Worm (Caenorhabditis elegans) whole organism, L2 larva: Measurements from ENCODE around the gene dpy-31.

Source experiments
- aly-2 ChIP-seq: fragments of 150-350 bp; optimal IDR thresholded peaks from 2 replicates; lab custom pipeline; 2014; ENCODE audit warnings: missing biosample characterization, missing genetic modification characterization
- ceh-16 ChIP-seq: fragments of 150-350 bp; optimal IDR thresholded peaks from 2 replicates; lab custom pipeline; 2014; ENCODE audit warnings: missing biosample characterization, missing genetic modification characterization
- elt-3 ChIP-seq: sonication (generic microtip); optimal IDR thresholded peaks from 2 replicates; lab custom pipeline; 2017; ENCODE audit warnings: missing biosample characterization, missing genetic modification characterization
- fos-1 ChIP-seq: fragments of 150-350 bp; optimal IDR thresholded peaks from 2 replicates; lab custom pipeline; 2014; ENCODE audit warnings: missing biosample characterization, missing genetic modification characterization
- lin-13 ChIP-seq: fragments of 150-350 bp; optimal IDR thresholded peaks from 2 replicates; lab custom pipeline; 2014; ENCODE audit warnings: missing biosample characterization, missing genetic modification reagents, missing genetic modification characterization
- nhr-10 ChIP-seq: sonication (generic microtip); optimal IDR thresholded peaks from 2 replicates; lab custom pipeline; 2017; ENCODE audit warnings: missing biosample characterization, missing genetic modification characterization
- nhr-237 ChIP-seq: fragments of 150-350 bp; optimal IDR thresholded peaks from 2 replicates; lab custom pipeline; 2014; ENCODE audit warnings: missing biosample characterization, missing genetic modification characterization
- nhr-77 ChIP-seq: fragments of 150-350 bp; optimal IDR thresholded peaks from 2 replicates; lab custom pipeline; 2014; ENCODE audit warnings: missing biosample characterization, missing genetic modification characterization
- snpc-4 ChIP-seq: fragments of 150-350 bp; optimal IDR thresholded peaks from 2 replicates; lab custom pipeline; 2014; ENCODE audit warnings: missing biosample characterization, missing genetic modification characterization
- unc-55 ChIP-seq: fragments of 150-350 bp; sonication (generic microtip); optimal IDR thresholded peaks from 3 replicates; lab custom pipeline; 2014; ENCODE audit warnings: missing biosample characterization, missing genetic modification reagents, missing genetic modification characterization
- unc-62 ChIP-seq: fragments of 150-350 bp; optimal IDR thresholded peaks from 2 replicates; lab custom pipeline; 2014; ENCODE audit warnings: missing biosample characterization, missing genetic modification reagents, missing genetic modification characterization

- TF ChIP-seq unc-62 (GFP tag; lab: Kevin White, UChicago): no peak
- no peak for TF ChIP-seq fos-1 (tag; lab: Kevin White, UChicago)
- TF ChIP-seq snpc-4 (tag; lab: Kevin White, UChicago): no peak
- TF ChIP-seq lin-13 (GFP tag; lab: Kevin White, UChicago): no peak
- no peak for TF ChIP-seq elt-3
- TF ChIP-seq nhr-237 (tag; lab: Kevin White, UChicago): no peak
- no peak for TF ChIP-seq aly-2 (tag; lab: Kevin White, UChicago)
- no peak for TF ChIP-seq ceh-16 (tag; lab: Kevin White, UChicago)
- TF ChIP-seq unc-55 (GFP tag; lab: Kevin White, UChicago): no peak
- no peak for TF ChIP-seq nhr-10
- TF ChIP-seq nhr-77: no peak
These were observed 42.8 kb upstream of the dpy-31 start for ce11 chrIII:7159246-7159645.
